Worm (Caenorhabditis elegans): ENCODE measurements around the gene F19G12.11.
"Not testable (repeated sequence)": the region's sequence is repeated elsewhere in the genome, so short reads cannot be mapped to it uniquely, and the experiment has no call there.

- TF ChIP-seq F13H6.1 (tag; optimal IDR thresholded peaks at IDR 0.05); Y55F3AM.14 (GFP tag; optimal IDR thresholded peaks at IDR 0.05): not testable (repeated sequence)
These were observed 22.4 kb downstream of the F19G12.11 start, which contains the start of gene ZK402.1 for ce11 chrX:1403971-1404370.

All from whole organism, L2 larva.